Worm (Caenorhabditis elegans) whole organism, young adult: ENCODE results near the gene F32D8.7.

ENCODE experiments used
- aptf-2 ChIP-seq: fragments of 200-800 bp; sonication (Bioruptor generic); conservative IDR thresholded peaks from 2 replicates; pipeline ENCODE4 v1.3.6; 2022; ENCODE audit warnings: missing genetic modification reagents, missing genetic modification characterization, missing compliant biosample characterization
- gei-17 ChIP-seq: fragments of 200-800 bp; sonication (Bioruptor generic); optimal IDR thresholded peaks from 2 replicates; lab custom pipeline; 2018; ENCODE audit warnings: mild to moderate bottlenecking, missing genetic modification characterization, missing compliant biosample characterization
- him-1 ChIP-seq: sonication (generic microtip); optimal IDR thresholded peaks from 2 replicates; lab custom pipeline; 2016; ENCODE audit warnings: missing genotype, missing genetic modification reagents, missing genetic modification characterization, missing compliant biosample characterization
- pha-4 ChIP-seq: fragments of 150-350 bp; sonication (generic microtip); optimal IDR thresholded peaks from 2 replicates; lab custom pipeline; 2014; ENCODE audit warnings: missing biosample characterization, missing genetic modification reagents, missing genetic modification characterization
- snpc-1.3 ChIP-seq: sonication (generic microtip); optimal IDR thresholded peaks from 2 replicates; lab custom pipeline; 2017; ENCODE audit warnings: missing genetic modification characterization, mild to moderate bottlenecking, missing compliant biosample characterization, antibody characterized with exemption, moderate library complexity, missing genotype, missing genetic modification reagents; ENCODE audit not compliant: insufficient read depth
- snpc-4 ChIP-seq, 5 experiments: fragments of 150-350 bp in 1 of 5; sonication (generic microtip) in 4 of 5; optimal IDR thresholded peaks; 2 replicates each; lab custom pipeline; 2014 to 2018; ENCODE audit warnings: missing genetic modification characterization in 5 of 5, missing biosample characterization in 3 of 5, antibody characterized with exemption in 2 of 5, mild to moderate bottlenecking in 2 of 5, missing compliant biosample characterization in 2 of 5, missing genotype in 2 of 5, moderate library complexity in 2 of 5, missing genetic modification reagents in 1 of 5
- sptf-2 ChIP-seq: fragments of 200-800 bp; sonication (Bioruptor generic); optimal IDR thresholded peaks from 2 replicates; lab custom pipeline; 2018; ENCODE audit warnings: mild to moderate bottlenecking, missing genetic modification characterization, missing compliant biosample characterization
- ztf-26 ChIP-seq: sonication (generic microtip); optimal IDR thresholded peaks from 2 replicates; lab custom pipeline; 2017; ENCODE audit warnings: missing genetic modification characterization, missing compliant biosample characterization

DNA sequence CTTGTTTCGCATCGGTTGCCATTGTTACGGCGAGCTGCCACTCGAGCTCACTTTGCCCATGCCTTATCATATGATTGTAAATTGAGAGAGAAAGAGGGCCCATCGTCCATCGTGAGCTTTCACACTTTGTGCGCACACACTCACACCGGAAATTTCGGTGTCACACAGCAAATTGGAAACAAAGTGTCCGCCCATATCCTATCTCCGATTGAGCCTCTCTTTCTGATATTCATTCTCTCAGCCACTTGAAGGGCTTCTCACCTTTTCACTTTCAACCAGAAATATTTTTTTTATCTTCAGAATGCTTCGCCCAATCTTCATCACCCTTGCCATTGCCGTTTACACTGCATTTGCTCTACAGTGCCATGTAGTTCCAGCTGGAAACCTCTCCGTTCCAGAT, 31.3 kb downstream of the F32D8.7 start, which contains the start of gene F58B4.3:
- no peak for TF ChIP-seq sptf-2
- TF ChIP-seq gei-17 (GFP tag; lab: Kevin White, UChicago) = no peak
- no peak for TF ChIP-seq him-1
- TF ChIP-seq snpc-4 (GFP tag; optimal IDR thresholded peaks at IDR 0.05; lab: Kevin White, UChicago) = no peak
- TF ChIP-seq snpc-4 (tag; optimal IDR thresholded peaks at IDR 0.05; lab: Kevin White, UChicago) = no peak
- TF ChIP-seq ztf-26 (tag; lab: Kevin White, UChicago) = no peak
- no peak for TF ChIP-seq aptf-2 (GFP tag; lab: Robert Waterston, UW)
- TF ChIP-seq pha-4 (tag; lab: Kevin White, UChicago) = no peak
- TF ChIP-seq snpc-1.3 = no peak
